Fruit fly (Drosophila melanogaster) whole organism, embryonic: Measurements from ENCODE around the gene Tpst.

Experiments
- BtbVII ChIP-seq: fragments of 200-800 bp; sonication (Bioruptor generic); optimal IDR thresholded peaks from 3 replicates; lab custom pipeline; 2017; ENCODE audit warnings: missing biosample characterization, mild to moderate bottlenecking, missing genetic modification characterization
- CG1024 ChIP-seq: fragments of 200-800 bp; sonication (Bioruptor generic); IDR thresholded peaks from 2 replicates; pipeline ENCODE4 v1.3.6; 2022; ENCODE audit warnings: missing biosample characterization, missing genetic modification characterization
- CG10979 ChIP-seq: fragments of 200-800 bp; sonication (Bioruptor generic); optimal IDR thresholded peaks from 2 replicates; lab custom pipeline; 2018; ENCODE audit warnings: missing biosample characterization, mild to moderate bottlenecking, missing genetic modification characterization, moderate library complexity
- CG12769 ChIP-seq: fragments of 200-800 bp; sonication (Bioruptor generic); optimal IDR thresholded peaks from 2 replicates; lab custom pipeline; 2019; ENCODE audit warnings: missing biosample characterization, mild to moderate bottlenecking, missing genetic modification characterization, moderate library complexity
- CG13123 ChIP-seq: fragments of 200-800 bp; sonication (Bioruptor generic); optimal IDR thresholded peaks from 2 replicates; lab custom pipeline; 2016; ENCODE audit warnings: missing biosample characterization, missing genetic modification characterization
- CG13624 ChIP-seq: fragments of 200-800 bp; sonication (Bioruptor generic); optimal IDR thresholded peaks from 2 replicates; lab custom pipeline; 2016; ENCODE audit warnings: missing biosample characterization, missing genetic modification characterization
- CG14441 ChIP-seq: fragments of 200-800 bp; sonication (Bioruptor generic); IDR thresholded peaks from 2 replicates; pipeline ENCODE4 v1.3.6; 2022; ENCODE audit warnings: missing biosample characterization, missing genetic modification characterization
- CG14710 ChIP-seq: fragments of 200-800 bp; sonication (Bioruptor generic); optimal IDR thresholded peaks from 3 replicates; lab custom pipeline; 2019; ENCODE audit warnings: missing biosample characterization, mild to moderate bottlenecking, missing genetic modification characterization, moderate library complexity
- CG1647 ChIP-seq: fragments of 200-800 bp; sonication (Bioruptor generic); optimal IDR thresholded peaks from 3 replicates; lab custom pipeline; 2016; ENCODE audit warnings: missing biosample characterization, missing genetic modification characterization
- CG17359 ChIP-seq: fragments of 200-800 bp; sonication (Bioruptor generic); optimal IDR thresholded peaks from 3 replicates; lab custom pipeline; 2018; ENCODE audit warnings: missing biosample characterization, mild to moderate bottlenecking, missing genetic modification characterization, moderate library complexity
- CG17361 ChIP-seq: fragments of 200-800 bp; sonication (Bioruptor generic); IDR thresholded peaks from 3 replicates; pipeline ENCODE4 v1.3.6; 2022; ENCODE audit warnings: missing biosample characterization, missing genetic modification characterization
- CG17912 ChIP-seq: fragments of 200-800 bp; sonication (Bioruptor generic); optimal IDR thresholded peaks from 2 replicates; lab custom pipeline; 2018; ENCODE audit warnings: missing biosample characterization, mild to moderate bottlenecking, missing genetic modification characterization
- CG30403 ChIP-seq: fragments of 200-800 bp; sonication (Bioruptor generic); optimal IDR thresholded peaks from 3 replicates; lab custom pipeline; 2016; ENCODE audit warnings: missing biosample characterization, missing genetic modification characterization
- CG32767 ChIP-seq: fragments of 200-800 bp; sonication (Bioruptor generic); IDR thresholded peaks from 2 replicates; pipeline ENCODE4 v1.3.6; 2022; ENCODE audit warnings: missing biosample characterization, missing genetic modification characterization
- CG5180 ChIP-seq: fragments of 200-800 bp; sonication (Bioruptor generic); optimal IDR thresholded peaks from 3 replicates; lab custom pipeline; 2017; ENCODE audit warnings: missing biosample characterization, missing genetic modification characterization, mild to moderate bottlenecking, moderate library complexity, missing genetic modification reagents
- CG6765 ChIP-seq: fragments of 200-800 bp; sonication (Bioruptor generic); optimal IDR thresholded peaks from 3 replicates; lab custom pipeline; 2017; ENCODE audit warnings: missing biosample characterization, mild to moderate bottlenecking, missing genetic modification characterization
- CG6791 ChIP-seq: fragments of 200-800 bp; sonication (Bioruptor generic); IDR thresholded peaks from 3 replicates; pipeline ENCODE4 v1.3.6; 2022; ENCODE audit warnings: missing biosample characterization, missing genetic modification characterization; ENCODE audit not compliant: partially characterized antibody
- CG7372 ChIP-seq: fragments of 200-800 bp; sonication (Bioruptor generic); IDR thresholded peaks from 2 replicates; pipeline ENCODE4 v1.3.6; 2022; ENCODE audit warnings: missing biosample characterization, missing genetic modification characterization
- CG8290 ChIP-seq, 3 experiments: fragments of 200-800 bp; sonication (Bioruptor generic); optimal IDR thresholded peaks; 2 replicates each; lab custom pipeline; 2016 to 2019; ENCODE audit warnings: missing biosample characterization in 3 of 3, missing genetic modification characterization in 3 of 3, mild to moderate bottlenecking in 2 of 3, moderate library complexity in 1 of 3
- CG9437 ChIP-seq: fragments of 200-800 bp; sonication (Bioruptor generic); optimal IDR thresholded peaks from 2 replicates; lab custom pipeline; 2018; ENCODE audit warnings: missing biosample characterization, mild to moderate bottlenecking, missing genetic modification characterization
- CG9727 ChIP-seq: fragments of 200-800 bp; sonication (Bioruptor generic); optimal IDR thresholded peaks from 3 replicates; lab custom pipeline; 2017; ENCODE audit warnings: missing biosample characterization, mild to moderate bottlenecking, missing genetic modification characterization
- Dek ChIP-seq: fragments of 200-800 bp; sonication (Bioruptor generic); optimal IDR thresholded peaks from 3 replicates; lab custom pipeline; 2019; ENCODE audit warnings: missing biosample characterization, mild to moderate bottlenecking, missing genetic modification characterization, moderate library complexity
- Dip2 ChIP-seq: fragments of 200-800 bp; sonication (Bioruptor generic); IDR thresholded peaks from 2 replicates; pipeline ENCODE4 v1.3.6; 2022; ENCODE audit warnings: missing biosample characterization, missing genetic modification characterization
- Dip3 ChIP-seq: fragments of 200-800 bp; sonication (Bioruptor generic); optimal IDR thresholded peaks from 3 replicates; lab custom pipeline; 2016; ENCODE audit warnings: missing biosample characterization, missing genetic modification characterization
- Drgx ChIP-seq: fragments of 200-800 bp; sonication (Bioruptor generic); IDR thresholded peaks from 2 replicates; pipeline ENCODE4 v1.3.6; 2022; ENCODE audit warnings: missing biosample characterization, missing genetic modification characterization
- Hey ChIP-seq: fragments of 200-800 bp; sonication (Bioruptor generic); optimal IDR thresholded peaks from 3 replicates; lab custom pipeline; 2018; ENCODE audit warnings: missing biosample characterization, mild to moderate bottlenecking, missing genetic modification characterization
- Hr3 ChIP-seq: fragments of 200-800 bp; sonication (Bioruptor generic); optimal IDR thresholded peaks from 3 replicates; lab custom pipeline; 2016; ENCODE audit warnings: missing biosample characterization, missing genetic modification characterization
- Hsf ChIP-seq: fragments of 200-800 bp; sonication (Bioruptor generic); optimal IDR thresholded peaks from 3 replicates; lab custom pipeline; 2016; ENCODE audit warnings: missing biosample characterization, missing genetic modification characterization
- Nf-YB ChIP-seq: fragments of 200-800 bp; sonication (Bioruptor generic); optimal IDR thresholded peaks from 3 replicates; lab custom pipeline; 2019; ENCODE audit warnings: missing biosample characterization, mild to moderate bottlenecking, missing genetic modification characterization, moderate library complexity
- NfI ChIP-seq: fragments of 200-800 bp; sonication (Bioruptor generic); optimal IDR thresholded peaks from 3 replicates; lab custom pipeline; 2018; ENCODE audit warnings: missing biosample characterization, mild to moderate bottlenecking, missing genetic modification characterization, moderate library complexity
- Poxn ChIP-seq: fragments of 200-800 bp; sonication (Bioruptor generic); IDR thresholded peaks from 2 replicates; pipeline ENCODE4 v1.3.6; 2022; ENCODE audit warnings: missing biosample characterization, missing genetic modification characterization
- Spps ChIP-seq: fragments of 200-800 bp; sonication (Bioruptor generic); optimal IDR thresholded peaks from 2 replicates; lab custom pipeline; 2018; ENCODE audit warnings: missing biosample characterization, mild to moderate bottlenecking, missing genetic modification characterization
- ac ChIP-seq: fragments of 200-800 bp; sonication (Bioruptor generic); optimal IDR thresholded peaks from 3 replicates; lab custom pipeline; 2017; ENCODE audit warnings: missing biosample characterization, mild to moderate bottlenecking, missing genetic modification characterization
- crc ChIP-seq: fragments of 200-800 bp; sonication (Bioruptor generic); optimal IDR thresholded peaks from 2 replicates; lab custom pipeline; 2016; ENCODE audit warnings: missing biosample characterization, missing genetic modification characterization
- dati ChIP-seq: fragments of 200-800 bp; sonication (Bioruptor generic); IDR thresholded peaks from 2 replicates; pipeline ENCODE4 v1.3.6; 2022; ENCODE audit warnings: missing biosample characterization, missing genetic modification characterization
- dmrt99B ChIP-seq: fragments of 200-800 bp; sonication (Bioruptor generic); optimal IDR thresholded peaks from 2 replicates; lab custom pipeline; 2018; ENCODE audit warnings: missing biosample characterization, mild to moderate bottlenecking, missing genetic modification characterization, moderate library complexity
- lab ChIP-seq: fragments of 200-800 bp; sonication (Bioruptor generic); optimal IDR thresholded peaks from 3 replicates; lab custom pipeline; 2017; ENCODE audit warnings: missing biosample characterization, missing genetic modification characterization, mild to moderate bottlenecking, moderate library complexity, missing genetic modification reagents
- lbe ChIP-seq: fragments of 200-800 bp; sonication (Bioruptor generic); optimal IDR thresholded peaks from 2 replicates; lab custom pipeline; 2016; ENCODE audit warnings: missing biosample characterization, mild to moderate bottlenecking, missing genetic modification characterization
- lmd ChIP-seq: fragments of 200-800 bp; sonication (Bioruptor generic); IDR thresholded peaks from 2 replicates; pipeline ENCODE4 v1.3.6; 2022; ENCODE audit warnings: missing biosample characterization, missing genetic modification characterization
- lov ChIP-seq, 2 experiments: fragments of 200-800 bp in 1 of 2; fragments of >200 bp in 1 of 2; sonication (Bioruptor generic) in 1 of 2; IDR thresholded peaks in 1 of 2; optimal IDR thresholded peaks in 1 of 2; 2 replicates in 1 of 2; 3 replicates in 1 of 2; pipeline versions ENCODE4 v1.3.6 to Lab custom; 2017 to 2022; ENCODE audit warnings: missing biosample characterization in 1 of 2, missing genetic modification characterization in 1 of 2
- org-1 ChIP-seq: fragments of 200-800 bp; sonication (Bioruptor generic); optimal IDR thresholded peaks from 2 replicates; lab custom pipeline; 2017; ENCODE audit warnings: missing biosample characterization, missing genetic modification characterization
- otp ChIP-seq: fragments of 200-800 bp; sonication (Bioruptor generic); IDR thresholded peaks from 3 replicates; pipeline ENCODE4, ENCODE4 v1.3.6; 2022; ENCODE audit warnings: missing biosample characterization, missing genetic modification characterization
- ranshi ChIP-seq: fragments of 200-800 bp; sonication (Bioruptor generic); IDR thresholded peaks from 2 replicates; pipeline ENCODE4 v1.3.6; 2022; ENCODE audit warnings: missing biosample characterization, missing genetic modification characterization
- sisA ChIP-seq: fragments of 200-800 bp; sonication (Bioruptor generic); IDR thresholded peaks from 2 replicates; pipeline ENCODE4 v1.3.6; 2022; ENCODE audit warnings: missing biosample characterization, missing genetic modification characterization
- sob ChIP-seq: fragments of 200-800 bp; sonication (Bioruptor generic); IDR thresholded peaks from 2 replicates; pipeline ENCODE4 v1.3.6; 2022; ENCODE audit warnings: missing biosample characterization, missing genetic modification characterization
- stwl ChIP-seq: fragments of 200-800 bp; sonication (Bioruptor generic); optimal IDR thresholded peaks from 3 replicates; lab custom pipeline; 2018; ENCODE audit warnings: missing biosample characterization, mild to moderate bottlenecking, missing genetic modification characterization, moderate library complexity
- tx ChIP-seq: fragments of 200-800 bp; sonication (Bioruptor generic); optimal IDR thresholded peaks from 2 replicates; lab custom pipeline; 2016; ENCODE audit warnings: missing biosample characterization, missing genetic modification characterization
- zfh2 ChIP-seq: fragments of 200-800 bp; sonication (Bioruptor generic); optimal IDR thresholded peaks from 2 replicates; lab custom pipeline; 2016; ENCODE audit warnings: missing biosample characterization, missing genetic modification characterization

Tpst gene

DNA sequence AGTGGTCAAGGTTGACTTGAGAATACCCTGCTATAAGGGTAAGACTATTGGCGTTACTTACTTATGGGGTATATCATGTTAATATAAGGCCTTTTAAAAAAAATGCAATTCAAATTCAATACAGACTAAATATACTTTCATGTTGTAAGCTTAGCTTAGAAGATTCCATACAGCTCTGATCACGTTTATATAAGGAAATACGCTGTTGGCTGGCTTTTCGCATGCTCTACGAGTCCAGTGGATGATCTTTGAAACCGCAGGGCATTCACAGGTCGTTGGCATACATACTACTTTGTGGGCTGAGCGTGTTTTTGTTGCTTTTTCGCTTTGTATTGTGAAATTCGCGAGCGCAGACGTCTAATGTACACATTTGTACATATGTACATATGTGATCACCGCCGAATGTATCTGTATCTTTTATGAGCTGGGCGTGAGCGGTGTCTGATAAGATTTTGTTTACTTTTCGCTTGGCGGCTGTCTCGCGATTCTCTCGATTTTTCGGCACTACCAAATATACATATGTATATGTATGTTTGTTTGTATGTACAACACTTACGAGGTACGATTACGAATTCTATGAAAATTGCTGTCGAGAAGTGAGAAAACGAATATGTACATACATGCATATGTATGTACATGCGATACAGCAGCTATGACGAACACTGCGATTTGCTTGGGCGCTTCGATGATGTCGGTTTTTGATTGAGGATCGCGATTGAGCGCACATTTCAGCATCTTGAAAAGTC is 70.8 kb downstream of the Tpst start (continued):
- peak; percentile 18 for TF ChIP-seq ac (GFP tag; lab: Kevin White, UChicago)
- no peak for TF ChIP-seq Dip2
- no peak for TF ChIP-seq CG13123 (GFP tag; lab: Kevin White, UChicago)
- 0 out of 2 replicates have a peak, but pooled peaks have one; percentile 17 for TF ChIP-seq Drgx (GFP tag; lab: Robert Waterston, UW)
- TF ChIP-seq lmd (GFP tag; lab: Robert Waterston, UW) = peak; percentile 30; the same call in 1 of the 2 replicates
- TF ChIP-seq lov (optimal IDR thresholded peaks at IDR 0.05; lab: Kevin White, UChicago) = no peak
- TF ChIP-seq lov (GFP tag; IDR thresholded peaks at IDR 0.05; lab: Robert Waterston, UW) = no peak
- TF ChIP-seq Hey (tag; lab: Kevin White, UChicago) = peak; percentile 59
- peak; percentile 38 for TF ChIP-seq Hsf (GFP tag; lab: Kevin White, UChicago)
- TF ChIP-seq BtbVII (GFP tag; lab: Kevin White, UChicago) = peak; percentile 57
- peak; percentile 66 for TF ChIP-seq CG17912
- TF ChIP-seq crc (GFP tag; lab: Kevin White, UChicago) = peak; percentile 24
- TF ChIP-seq CG5180 (GFP tag; lab: Kevin White, UChicago) = peak; percentile 50
- TF ChIP-seq CG13624 = peak; percentile 51
- TF ChIP-seq org-1 (GFP tag; lab: Kevin White, UChicago) = peak; percentile 42
- peak; percentile 50 for TF ChIP-seq CG12769 (tag; lab: Kevin White, UChicago)
- TF ChIP-seq CG8290 (GFP tag; optimal IDR thresholded peaks at IDR 0.05; lab: Kevin White, UChicago) = no peak
- TF ChIP-seq CG8290 (tag; optimal IDR thresholded peaks at IDR 0.05; lab: Kevin White, UChicago) = peak in 1 of 2 experiments; percentile 30
- TF ChIP-seq CG17361 (GFP tag; lab: Robert Waterston, UW) = 0 out of 3 replicates have a peak, but pooled peaks have one; percentile 20
- TF ChIP-seq sisA (GFP tag; lab: Robert Waterston, UW) = no peak
- TF ChIP-seq ranshi (GFP tag; lab: Robert Waterston, UW) = peak; percentile 18; the same call in 1 of the 2 replicates
- peak; percentile 65 for TF ChIP-seq CG6765 (GFP tag; lab: Kevin White, UChicago)
- peak; percentile 30; the same call in 1 of the 2 replicates for TF ChIP-seq sob (GFP tag; lab: Robert Waterston, UW)
- TF ChIP-seq Dek (tag; lab: Kevin White, UChicago) = peak; percentile 39
- TF ChIP-seq CG17359 (tag; lab: Kevin White, UChicago) = peak; percentile 29
- peak; percentile 44; the same call in 1 of the 3 replicates for TF ChIP-seq otp
- no peak for TF ChIP-seq CG6791 (GFP tag; lab: Robert Waterston, UW)
- TF ChIP-seq stwl (tag; lab: Kevin White, UChicago) = no peak
- no peak; the same call in 1 of the 2 replicates for TF ChIP-seq CG1024 (GFP tag; lab: Robert Waterston, UW)
- TF ChIP-seq dmrt99B (tag; lab: Kevin White, UChicago) = peak; percentile 33
- TF ChIP-seq dati (GFP tag; lab: Robert Waterston, UW) = no peak
- 0 out of 2 replicates have a peak, but pooled peaks have one; percentile 18 for TF ChIP-seq CG7372 (GFP tag; lab: Robert Waterston, UW)
- no peak for TF ChIP-seq CG32767 (GFP tag; lab: Robert Waterston, UW)
- TF ChIP-seq Poxn = no peak
- peak; percentile 56 for TF ChIP-seq CG30403
- TF ChIP-seq NfI = no peak
- TF ChIP-seq Nf-YB (GFP tag; lab: Kevin White, UChicago) = peak; percentile 24
- peak; percentile 49 for TF ChIP-seq CG9727 (GFP tag; lab: Kevin White, UChicago)
- TF ChIP-seq Hr3 (GFP tag; lab: Kevin White, UChicago) = peak; percentile 18
- TF ChIP-seq CG9437 (GFP tag; lab: Kevin White, UChicago) = no peak
- TF ChIP-seq tx (GFP tag; lab: Kevin White, UChicago) = peak; percentile 30
- peak; percentile 83 for TF ChIP-seq lab
- TF ChIP-seq Dip3 (GFP tag; lab: Kevin White, UChicago) = peak; percentile 65
- TF ChIP-seq CG14441 (GFP tag; lab: Robert Waterston, UW) = no peak
- TF ChIP-seq Spps (tag; lab: Kevin White, UChicago) = no peak
- no peak for TF ChIP-seq CG14710
- TF ChIP-seq lbe (GFP tag; lab: Kevin White, UChicago) = peak; percentile 7
- no peak for TF ChIP-seq CG10979 (tag; lab: Kevin White, UChicago)
- peak; percentile 71 for TF ChIP-seq zfh2 (GFP tag; lab: Kevin White, UChicago)
- no peak for TF ChIP-seq CG1647 (GFP tag; lab: Kevin White, UChicago)
